Comparison of ENCODE assay signal across 1 fruit fly cellular context in genomic region chr2L:22018861-22019270, dm6.
TF ChIP-seq lines count a peak whose summit lies in the region.

tio (plus strand) TSS chr2L:22019208.

TF ChIP-seq in whole organism, embryonic, 481 proteins besides CTCF, POLR2A, EP300 and RAD21 (continued from another document):
- no peak for TF ChIP-seq salm (tag; optimal IDR thresholded peaks at IDR 0.05; lab: Kevin White, UChicago)
- peak; percentile 62; the same call in 2 of the 3 replicates for TF ChIP-seq Doc3 (GFP tag; IDR thresholded peaks at IDR 0.05; lab: Robert Waterston, UW; ENCODE audit: partially characterized antibody)
- no peak for TF ChIP-seq ttk (GFP tag; IDR thresholded peaks at IDR 0.05; lab: Robert Waterston, UW)
- no peak for TF ChIP-seq gcm (GFP tag; optimal IDR thresholded peaks at IDR 0.05; lab: Kevin White, UChicago)
- TF ChIP-seq en (GFP tag; optimal IDR thresholded peaks at IDR 0.05; lab: Kevin White, UChicago): no peak
- TF ChIP-seq E2f2 (GFP tag; IDR thresholded peaks at IDR 0.05; lab: Robert Waterston, UW): no peak
- TF ChIP-seq sd (tag; optimal IDR thresholded peaks at IDR 0.05; lab: Kevin White, UChicago): no peak
- no peak for TF ChIP-seq CG18599 (GFP tag; optimal IDR thresholded peaks at IDR 0.05; lab: Kevin White, UChicago)
- TF ChIP-seq CG13123 (GFP tag; optimal IDR thresholded peaks at IDR 0.05; lab: Kevin White, UChicago): no peak
- TF ChIP-seq psq (GFP tag; optimal IDR thresholded peaks at IDR 0.05; lab: Kevin White, UChicago): no peak
- TF ChIP-seq CG16779 (GFP tag; IDR thresholded peaks at IDR 0.05; lab: Robert Waterston, UW): no peak
- no peak for TF ChIP-seq HmgZ (tag; optimal IDR thresholded peaks at IDR 0.05; lab: Kevin White, UChicago)
- no peak for TF ChIP-seq CG31224 (GFP tag; IDR thresholded peaks at IDR 0.05; lab: Robert Waterston, UW)
- TF ChIP-seq esg (GFP tag; conservative IDR thresholded peaks at IDR 0.05; lab: Robert Waterston, UW): no peak
- no peak for TF ChIP-seq CG8765 (GFP tag; IDR thresholded peaks at IDR 0.05; lab: Robert Waterston, UW)
- TF ChIP-seq CG9817 (tag; optimal IDR thresholded peaks at IDR 0.05; lab: Kevin White, UChicago): no peak
- TF ChIP-seq Usf (GFP tag; optimal IDR thresholded peaks at IDR 0.05; lab: Kevin White, UChicago): no peak
- TF ChIP-seq az2 (GFP tag; optimal IDR thresholded peaks at IDR 0.05; lab: Kevin White, UChicago): no peak
- no peak for TF ChIP-seq Atf-2 (GFP tag; optimal IDR thresholded peaks at IDR 0.05; lab: Kevin White, UChicago)
- TF ChIP-seq dm (GFP tag; optimal IDR thresholded peaks at IDR 0.05; lab: Kevin White, UChicago): no peak
- TF ChIP-seq C15 (GFP tag; IDR thresholded peaks at IDR 0.05; lab: Robert Waterston, UW): no peak
- TF ChIP-seq Dbx (GFP tag; IDR thresholded peaks at IDR 0.05; lab: Robert Waterston, UW): no peak
- no peak for TF ChIP-seq CG7745 (tag; optimal IDR thresholded peaks at IDR 0.05; lab: Kevin White, UChicago)
- no peak for TF ChIP-seq CG10267 (tag; optimal IDR thresholded peaks at IDR 0.05; lab: Kevin White, UChicago)
- no peak for TF ChIP-seq Meics (GFP tag; optimal IDR thresholded peaks at IDR 0.05; lab: Kevin White, UChicago)
- no peak for TF ChIP-seq kay (GFP tag; optimal IDR thresholded peaks at IDR 0.05; lab: Kevin White, UChicago)
- no peak for TF ChIP-seq Eip74EF (GFP tag; optimal IDR thresholded peaks at IDR 0.05; lab: Kevin White, UChicago)
- no peak for TF ChIP-seq NfI (GFP tag; optimal IDR thresholded peaks at IDR 0.05; lab: Kevin White, UChicago)
- no peak for TF ChIP-seq HLH3B (GFP tag; IDR thresholded peaks at IDR 0.05; lab: Robert Waterston, UW)
- no peak for TF ChIP-seq prd (optimal IDR thresholded peaks at IDR 0.05; lab: Kevin White, UChicago)
- TF ChIP-seq prd (GFP tag; IDR thresholded peaks at IDR 0.05; lab: Robert Waterston, UW): no peak
- TF ChIP-seq exex (tag; optimal IDR thresholded peaks at IDR 0.05; lab: Kevin White, UChicago): no peak
- no peak for TF ChIP-seq CG34422 (GFP tag; IDR thresholded peaks at IDR 0.05; lab: Robert Waterston, UW)
- TF ChIP-seq pb (GFP tag; optimal IDR thresholded peaks at IDR 0.05; lab: Kevin White, UChicago): peak; percentile 17
- TF ChIP-seq Atf3 (GFP tag; optimal IDR thresholded peaks at IDR 0.05; lab: Kevin White, UChicago): no peak
- no peak for TF ChIP-seq CG5953 (GFP tag; IDR thresholded peaks at IDR 0.05; lab: Robert Waterston, UW)
- no peak for TF ChIP-seq BEAF-32 (GFP tag; optimal IDR thresholded peaks at IDR 0.05; lab: Kevin White, UChicago)
- no peak for TF ChIP-seq br (optimal IDR thresholded peaks at IDR 0.05; lab: Kevin White, UChicago)
- no peak for TF ChIP-seq CHES-1-like (GFP tag; optimal IDR thresholded peaks at IDR 0.05; lab: Kevin White, UChicago)
- TF ChIP-seq Ptx1 (GFP tag; IDR thresholded peaks at IDR 0.05; lab: Robert Waterston, UW): no peak
- TF ChIP-seq onecut (GFP tag; IDR thresholded peaks at IDR 0.05; lab: Robert Waterston, UW): no peak
- no peak for TF ChIP-seq ro (GFP tag; IDR thresholded peaks at IDR 0.05; lab: Robert Waterston, UW)
- no peak for TF ChIP-seq nerfin-1 (tag; optimal IDR thresholded peaks at IDR 0.05; lab: Kevin White, UChicago)
- no peak for TF ChIP-seq fd102C (GFP tag; optimal IDR thresholded peaks at IDR 0.05; lab: Kevin White, UChicago)
- no peak for TF ChIP-seq nerfin-2 (GFP tag; IDR thresholded peaks at IDR 0.05; lab: Robert Waterston, UW; ENCODE audit: partially characterized antibody)
- TF ChIP-seq gem (tag; optimal IDR thresholded peaks at IDR 0.05; lab: Kevin White, UChicago): no peak
- TF ChIP-seq tin (GFP tag; optimal IDR thresholded peaks at IDR 0.05; lab: Kevin White, UChicago): no peak
- no peak for TF ChIP-seq slp2 (GFP tag; optimal IDR thresholded peaks at IDR 0.05; lab: Kevin White, UChicago)
- TF ChIP-seq CG34376 (GFP tag; optimal IDR thresholded peaks at IDR 0.05; lab: Kevin White, UChicago): no peak
- TF ChIP-seq CG12942 (GFP tag; optimal IDR thresholded peaks at IDR 0.05; lab: Kevin White, UChicago): no peak
- TF ChIP-seq nmo (GFP tag; optimal IDR thresholded peaks at IDR 0.05; lab: Kevin White, UChicago): no peak
- TF ChIP-seq CG1233 (GFP tag; optimal IDR thresholded peaks at IDR 0.05; lab: Kevin White, UChicago): no peak
- peak; percentile 67 for TF ChIP-seq ac (GFP tag; optimal IDR thresholded peaks at IDR 0.05; lab: Kevin White, UChicago)
- no peak for TF ChIP-seq sqz (GFP tag; optimal IDR thresholded peaks at IDR 0.05; lab: Kevin White, UChicago)
- no peak for TF ChIP-seq vfl (GFP tag; optimal IDR thresholded peaks at IDR 0.05; lab: Kevin White, UChicago)
- no peak for TF ChIP-seq HLH54F (GFP tag; optimal IDR thresholded peaks at IDR 0.05; lab: Kevin White, UChicago)
- TF ChIP-seq zen (tag; optimal IDR thresholded peaks at IDR 0.05; lab: Kevin White, UChicago): no peak
- TF ChIP-seq CG4730 (GFP tag; IDR thresholded peaks at IDR 0.05; lab: Robert Waterston, UW): no peak
- TF ChIP-seq Trl (optimal IDR thresholded peaks at IDR 0.05; lab: Kevin White, UChicago): peak; percentile 99 to 100
- peak; percentile 84 for TF ChIP-seq Trl (GFP tag; optimal IDR thresholded peaks at IDR 0.05; lab: Kevin White, UChicago)
- no peak for TF ChIP-seq Lhr (GFP tag; optimal IDR thresholded peaks at IDR 0.05; lab: Kevin White, UChicago)
- no peak for TF ChIP-seq Sry-δ (GFP tag; optimal IDR thresholded peaks at IDR 0.05; lab: Kevin White, UChicago)
- TF ChIP-seq cg (GFP tag; optimal IDR thresholded peaks at IDR 0.05; lab: Kevin White, UChicago): peak; percentile 85
- no peak for TF ChIP-seq CG7839 (tag; optimal IDR thresholded peaks at IDR 0.05; lab: Kevin White, UChicago)
- TF ChIP-seq CG10147 (GFP tag; optimal IDR thresholded peaks at IDR 0.05; lab: Kevin White, UChicago): no peak
- TF ChIP-seq dysf (GFP tag; IDR thresholded peaks at IDR 0.05; lab: Robert Waterston, UW): no peak
- TF ChIP-seq sob (GFP tag; IDR thresholded peaks at IDR 0.05; lab: Robert Waterston, UW): no peak
- no peak for TF ChIP-seq otp (GFP tag; IDR thresholded peaks at IDR 0.05; lab: Robert Waterston, UW)
- no peak for TF ChIP-seq CG43689 (GFP tag; IDR thresholded peaks at IDR 0.05; lab: Robert Waterston, UW)
- no peak for TF ChIP-seq CG7928 (GFP tag; optimal IDR thresholded peaks at IDR 0.05; lab: Kevin White, UChicago)
- no peak for TF ChIP-seq Doc2 (GFP tag; IDR thresholded peaks at IDR 0.05; lab: Robert Waterston, UW)
- no peak for TF ChIP-seq CG1529 (GFP tag; optimal IDR thresholded peaks at IDR 0.05; lab: Kevin White, UChicago)
- TF ChIP-seq h (optimal IDR thresholded peaks at IDR 0.05; lab: Kevin White, UChicago): no peak
- no peak for TF ChIP-seq Chrac-16 (GFP tag; optimal IDR thresholded peaks at IDR 0.05; lab: Kevin White, UChicago)
- TF ChIP-seq grn (GFP tag; optimal IDR thresholded peaks at IDR 0.05; lab: Kevin White, UChicago): no peak
- no peak for TF ChIP-seq CG6791 (GFP tag; IDR thresholded peaks at IDR 0.05; lab: Robert Waterston, UW; ENCODE audit: partially characterized antibody)
- TF ChIP-seq CG2712 (tag; optimal IDR thresholded peaks at IDR 0.05; lab: Kevin White, UChicago): no peak
- TF ChIP-seq wdn (GFP tag; IDR thresholded peaks at IDR 0.05; lab: Robert Waterston, UW): no peak
- no peak for TF ChIP-seq lilli (GFP tag; optimal IDR thresholded peaks at IDR 0.05; lab: Kevin White, UChicago)
- TF ChIP-seq CG3726 (GFP tag; IDR thresholded peaks at IDR 0.05; lab: Robert Waterston, UW): no peak
- TF ChIP-seq CG31365 (tag; optimal IDR thresholded peaks at IDR 0.05; lab: Kevin White, UChicago): no peak
- TF ChIP-seq Dip2 (GFP tag; IDR thresholded peaks at IDR 0.05; lab: Robert Waterston, UW): no peak
- no peak for TF ChIP-seq TFAM (GFP tag; optimal IDR thresholded peaks at IDR 0.05; lab: Kevin White, UChicago)
- no peak for TF ChIP-seq ara (GFP tag; IDR thresholded peaks at IDR 0.05; lab: Robert Waterston, UW)
- TF ChIP-seq bsh (GFP tag; optimal IDR thresholded peaks at IDR 0.05; lab: Kevin White, UChicago): peak in 1 of 2 experiments; percentile 16
- peak; percentile 41 for TF ChIP-seq CG17385 (GFP tag; optimal IDR thresholded peaks at IDR 0.05; lab: Kevin White, UChicago)
- TF ChIP-seq E2f1 (GFP tag; IDR thresholded peaks at IDR 0.05; lab: Robert Waterston, UW): no peak
- no peak for TF ChIP-seq CG2199 (GFP tag; IDR thresholded peaks at IDR 0.05; lab: Robert Waterston, UW)
- TF ChIP-seq Fer2 (tag; optimal IDR thresholded peaks at IDR 0.05; lab: Kevin White, UChicago): no peak
- TF ChIP-seq CG14050 (GFP tag; IDR thresholded peaks at IDR 0.05; lab: Robert Waterston, UW): no peak
- no peak for TF ChIP-seq CG1024 (GFP tag; IDR thresholded peaks at IDR 0.05; lab: Robert Waterston, UW)
- TF ChIP-seq gt (GFP tag; IDR thresholded peaks at IDR 0.05; lab: Robert Waterston, UW): no peak
- no peak for TF ChIP-seq CG12104 (GFP tag; optimal IDR thresholded peaks at IDR 0.05; lab: Kevin White, UChicago)
- no peak for TF ChIP-seq CG14441 (GFP tag; IDR thresholded peaks at IDR 0.05; lab: Robert Waterston, UW)
- no peak for TF ChIP-seq CG8290 (GFP tag; optimal IDR thresholded peaks at IDR 0.05; lab: Kevin White, UChicago)
- no peak for TF ChIP-seq CG8290 (tag; optimal IDR thresholded peaks at IDR 0.05; lab: Kevin White, UChicago)
- TF ChIP-seq lmd (GFP tag; IDR thresholded peaks at IDR 0.05; lab: Robert Waterston, UW): no peak
- TF ChIP-seq CG3281 (GFP tag; optimal IDR thresholded peaks at IDR 0.05; lab: Kevin White, UChicago): no peak
- no peak for TF ChIP-seq wor (GFP tag; IDR thresholded peaks at IDR 0.05; lab: Robert Waterston, UW)
- no peak for TF ChIP-seq peb (GFP tag; IDR thresholded peaks at IDR 0.05; lab: Robert Waterston, UW)
- TF ChIP-seq CG17912 (GFP tag; optimal IDR thresholded peaks at IDR 0.05; lab: Kevin White, UChicago): no peak
- no peak for TF ChIP-seq YL-1 (GFP tag; optimal IDR thresholded peaks at IDR 0.05; lab: Kevin White, UChicago)
- TF ChIP-seq CG42726 (GFP tag; IDR thresholded peaks at IDR 0.05; lab: Robert Waterston, UW; ENCODE audit: partially characterized antibody): no peak
- TF ChIP-seq D (optimal IDR thresholded peaks at IDR 0.05; lab: Kevin White, UChicago): no peak
- TF ChIP-seq D (GFP tag; optimal IDR thresholded peaks at IDR 0.05; lab: Kevin White, UChicago): no peak
- TF ChIP-seq Hey (tag; optimal IDR thresholded peaks at IDR 0.05; lab: Kevin White, UChicago): no peak
- no peak for TF ChIP-seq fu2 (GFP tag; optimal IDR thresholded peaks at IDR 0.05; lab: Kevin White, UChicago)
- no peak for TF ChIP-seq vnd (GFP tag; IDR thresholded peaks at IDR 0.05; lab: Robert Waterston, UW; ENCODE audit: partially characterized antibody)
- no peak for TF ChIP-seq CG12236 (GFP tag; optimal IDR thresholded peaks at IDR 0.05; lab: Kevin White, UChicago)
- TF ChIP-seq Antp (GFP tag; optimal IDR thresholded peaks at IDR 0.05; lab: Kevin White, UChicago): no peak
- TF ChIP-seq CG9727 (GFP tag; optimal IDR thresholded peaks at IDR 0.05; lab: Kevin White, UChicago): no peak
- no peak for TF ChIP-seq NC2β (GFP tag; optimal IDR thresholded peaks at IDR 0.05; lab: Kevin White, UChicago)
- no peak for TF ChIP-seq CG2202 (tag; optimal IDR thresholded peaks at IDR 0.05; lab: Kevin White, UChicago)
- no peak for TF ChIP-seq Optix (GFP tag; IDR thresholded peaks at IDR 0.05; lab: Robert Waterston, UW)
- TF ChIP-seq CG6854 (GFP tag; optimal IDR thresholded peaks at IDR 0.05; lab: Kevin White, UChicago): no peak
- no peak for TF ChIP-seq Ets97D (GFP tag; optimal IDR thresholded peaks at IDR 0.05; lab: Kevin White, UChicago)
- no peak for TF ChIP-seq gfzf (GFP tag; optimal IDR thresholded peaks at IDR 0.05; lab: Kevin White, UChicago)
- TF ChIP-seq CG4360 (GFP tag; IDR thresholded peaks at IDR 0.05; lab: Robert Waterston, UW): no peak
- no peak for TF ChIP-seq slbo (GFP tag; IDR thresholded peaks at IDR 0.05; lab: Robert Waterston, UW)
- TF ChIP-seq Oaz (GFP tag; IDR thresholded peaks at IDR 0.05; lab: Robert Waterston, UW): no peak
- no peak for TF ChIP-seq CG9797 (GFP tag; optimal IDR thresholded peaks at IDR 0.05; lab: Kevin White, UChicago)
- TF ChIP-seq Ravus (GFP tag; IDR thresholded peaks at IDR 0.05; lab: Robert Waterston, UW): no peak
- peak; percentile 16; the same call in 1 of the 2 replicates for TF ChIP-seq rib (GFP tag; IDR thresholded peaks at IDR 0.05; lab: Robert Waterston, UW)
- no peak for TF ChIP-seq Poxn (GFP tag; IDR thresholded peaks at IDR 0.05; lab: Robert Waterston, UW)
